Worm (Caenorhabditis elegans): ENCODE data around the gene lgc-4.

The lgc-4 gene

DNA sequence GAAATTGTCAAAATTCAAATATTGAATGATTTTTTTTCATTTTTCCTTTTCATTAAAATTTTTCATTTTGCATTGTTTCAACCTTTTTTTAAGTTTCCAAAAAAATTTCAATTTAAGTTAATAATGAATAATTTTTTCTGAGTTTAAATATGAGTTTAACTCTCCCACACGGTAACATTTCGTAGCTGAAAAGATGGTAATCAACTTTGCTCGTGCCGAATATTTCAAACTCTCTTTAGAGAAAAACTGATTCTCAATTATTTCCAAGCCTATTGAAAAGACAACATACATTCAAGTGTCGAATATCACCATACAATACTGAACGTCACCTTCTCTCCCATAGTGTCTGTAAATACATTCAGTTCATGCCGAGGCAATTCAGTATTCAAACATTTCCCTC lies 33.1 kb downstream of the lgc-4 start:
- TF ChIP-seq aptf-3 (GFP tag; IDR thresholded peaks at IDR 0.05): no peak
- TF ChIP-seq unc-130 (GFP tag; optimal IDR thresholded peaks at IDR 0.05): no peak
- TF ChIP-seq F37B4.10 (GFP tag; IDR thresholded peaks at IDR 0.05): no peak
- TF ChIP-seq hmg-20 (GFP tag; IDR thresholded peaks at IDR 0.05): no peak
- no peak for TF ChIP-seq F49E8.2 (tag; optimal IDR thresholded peaks at IDR 0.05; ENCODE audit: insufficient read depth)
- TF ChIP-seq ekl-4 (GFP tag; IDR thresholded peaks at IDR 0.05): no peak
- no peak for TF ChIP-seq snpc-1.1 (tag; optimal IDR thresholded peaks at IDR 0.05; ENCODE audit: insufficient read depth)
- TF ChIP-seq gei-17 (GFP tag; optimal IDR thresholded peaks at IDR 0.05): no peak
- TF ChIP-seq ztf-18 (tag; optimal IDR thresholded peaks at IDR 0.05): no peak
- no peak for TF ChIP-seq ceh-100 (GFP tag; IDR thresholded peaks at IDR 0.05)
- TF ChIP-seq F39B2.1 (GFP tag; IDR thresholded peaks at IDR 0.05): no peak
- TF ChIP-seq zim-3 (tag; optimal IDR thresholded peaks at IDR 0.05): no peak
- TF ChIP-seq dpff-1 (tag; optimal IDR thresholded peaks at IDR 0.05): no peak
- no peak for TF ChIP-seq ztf-22 (GFP tag; optimal IDR thresholded peaks at IDR 0.05)
- no peak for TF ChIP-seq madf-10 (tag; optimal IDR thresholded peaks at IDR 0.05)
- TF ChIP-seq F57C9.4 (tag; optimal IDR thresholded peaks at IDR 0.05): no peak

DNA sequence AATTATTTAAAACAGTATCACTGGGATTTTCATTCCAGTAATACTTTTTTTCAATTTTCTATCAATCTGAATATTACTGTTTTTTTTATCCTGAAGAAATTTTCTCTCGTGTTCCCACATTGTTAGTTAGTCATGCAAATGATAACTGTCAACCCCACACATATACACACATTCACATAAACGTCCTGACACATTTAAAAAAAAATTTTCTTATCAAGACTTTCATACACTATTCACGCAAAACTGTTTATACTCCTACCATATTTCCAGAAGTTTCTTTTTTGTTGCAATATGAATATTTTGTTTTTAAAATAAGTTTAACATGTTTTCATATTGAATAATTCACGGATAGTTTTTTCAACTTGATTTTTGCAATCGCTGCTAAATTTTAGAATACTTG lies 33.5 kb downstream of the lgc-4 start:
- TF ChIP-seq chd-7 (tag; optimal IDR thresholded peaks at IDR 0.05) (no peak), nhr-80 (tag; optimal IDR thresholded peaks at IDR 0.05) (peak; percentile 30)

DNA sequence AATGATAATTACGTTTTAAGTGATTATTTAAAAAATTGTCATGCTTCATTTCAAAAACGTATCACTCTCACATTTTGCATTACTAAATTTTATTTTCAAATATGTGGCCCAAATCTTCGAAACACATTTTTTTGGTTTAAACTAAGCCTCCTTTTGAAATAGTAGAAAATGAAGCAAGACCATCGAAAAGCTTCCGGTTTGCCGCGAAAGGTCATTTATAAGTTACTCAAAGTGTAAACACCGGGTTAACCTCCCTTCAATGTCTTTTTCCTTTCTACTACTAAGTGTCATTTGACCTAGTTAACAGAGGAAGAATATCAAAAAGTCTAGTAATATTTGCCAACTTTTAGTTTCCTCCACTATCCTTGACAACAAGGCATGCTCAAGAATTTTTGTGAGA lies 35.3 kb downstream of the lgc-4 start:
- TF ChIP-seq unc-62 (GFP tag; optimal IDR thresholded peaks at IDR 0.05) (no peak), egrh-3 (GFP tag; IDR thresholded peaks at IDR 0.05) (no peak), unc-130 (GFP tag; optimal IDR thresholded peaks at IDR 0.05) (no peak), mxl-1 (tag; optimal IDR thresholded peaks at IDR 0.05) (no peak), dpl-1 (GFP tag; optimal IDR thresholded peaks at IDR 0.05) (no peak), nfya-1 (tag; optimal IDR thresholded peaks at IDR 0.05; ENCODE audit: borderline replicate concordance, insufficient read depth) (no peak), K12H6.12 (tag; optimal IDR thresholded peaks at IDR 0.05) (no peak), lir-1 (GFP tag; conservative IDR thresholded peaks at IDR 0.05) (no peak), T26A5.8 (tag; optimal IDR thresholded peaks at IDR 0.05) (no peak), F22D6.2 (tag; optimal IDR thresholded peaks at IDR 0.05) (no peak), mcd-1 (GFP tag; IDR thresholded peaks at IDR 0.05) (no peak)

DNA sequence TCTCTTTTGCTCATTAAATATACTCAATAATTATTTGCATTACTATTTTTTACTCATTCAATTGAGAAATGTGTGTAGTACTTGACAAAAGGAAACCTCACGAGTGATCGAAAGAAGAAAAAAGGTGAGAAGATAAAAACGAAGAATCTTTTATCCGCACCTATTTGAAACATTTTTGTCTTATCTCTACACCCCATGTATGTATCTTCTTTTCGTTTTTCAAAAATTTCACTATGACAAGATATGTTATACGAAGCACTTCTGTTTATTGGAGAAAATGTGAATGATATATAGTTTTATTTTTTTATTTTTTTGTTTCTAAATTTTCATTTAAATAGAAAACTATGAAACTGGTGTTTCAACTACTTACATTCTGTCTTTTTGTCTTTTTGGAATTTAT lies 37.0 kb downstream of the lgc-4 start:
- no peak for TF ChIP-seq sptf-2 (GFP tag; optimal IDR thresholded peaks at IDR 0.05)
- TF ChIP-seq mel-28 (tag; optimal IDR thresholded peaks at IDR 0.05; ENCODE audit: borderline replicate concordance): no peak
- TF ChIP-seq hrde-1 (tag; optimal IDR thresholded peaks at IDR 0.05; ENCODE audit: borderline replicate concordance): no peak
- TF ChIP-seq C06A6.2 (GFP tag; conservative IDR thresholded peaks at IDR 0.05): no peak
- TF ChIP-seq fkh-3 (tag; optimal IDR thresholded peaks at IDR 0.05): no peak
- TF ChIP-seq ceh-58 (GFP tag; IDR thresholded peaks at IDR 0.05): no peak
- TF ChIP-seq ets-4 (GFP tag; optimal IDR thresholded peaks at IDR 0.05): no peak
- TF ChIP-seq aptf-3 (GFP tag; IDR thresholded peaks at IDR 0.05): no peak
- no peak for TF ChIP-seq lin-35 (GFP tag; optimal IDR thresholded peaks at IDR 0.05)
- TF ChIP-seq snpc-3.4 (tag; optimal IDR thresholded peaks at IDR 0.05): no peak
- TF ChIP-seq nhr-27 (tag; optimal IDR thresholded peaks at IDR 0.05): no peak
- TF ChIP-seq gei-17 (GFP tag; optimal IDR thresholded peaks at IDR 0.05): no peak
- TF ChIP-seq F39B2.1 (GFP tag; IDR thresholded peaks at IDR 0.05): no peak
- TF ChIP-seq F52B5.7 (tag; optimal IDR thresholded peaks at IDR 0.05): no peak
- TF ChIP-seq egrh-3 (GFP tag; IDR thresholded peaks at IDR 0.05): no peak
- TF ChIP-seq egl-18 (GFP tag; IDR thresholded peaks at IDR 0.05): no peak

Data from whole organism, young adult.